Comparison of ENCODE assay signal across 2 fruit fly cellular contexts in the genomic region with DNA sequence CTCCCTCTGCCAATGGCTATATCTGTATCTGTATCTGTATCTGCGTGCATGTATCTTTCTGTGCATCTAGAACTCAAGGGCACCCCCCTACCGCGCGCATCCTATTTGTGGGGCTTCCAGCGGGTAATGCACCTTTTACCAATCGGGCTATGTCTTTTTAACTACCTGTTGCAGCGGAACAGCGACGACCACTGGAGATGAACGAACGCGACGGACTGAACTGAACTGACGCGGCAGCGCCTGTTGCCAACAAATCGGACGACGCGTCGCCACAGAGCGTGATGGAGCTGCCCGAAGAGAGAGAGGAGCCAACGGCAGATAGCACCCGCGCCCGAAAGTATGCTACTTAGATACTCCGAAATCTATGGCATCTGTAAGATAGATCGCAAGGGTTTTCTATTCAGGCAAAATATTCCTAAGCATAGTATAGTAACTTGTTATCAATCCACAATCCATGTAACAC.
TF ChIP-seq lines count a peak whose summit lies in the region.

Gene Cln7 (minus strand): TSS at position 219 of the 463 bp plus-strand sequence.

TF ChIP-seq in whole organism, embryonic, 481 proteins besides CTCF, POLR2A, EP300 and RAD21 (continued from another document and continues in another):
- TF ChIP-seq Poxn (GFP tag; IDR thresholded peaks at IDR 0.05; lab: Robert Waterston, UW): no peak
- TF ChIP-seq toy (GFP tag; IDR thresholded peaks at IDR 0.05; lab: Robert Waterston, UW): no peak
- TF ChIP-seq exex (tag; optimal IDR thresholded peaks at IDR 0.05; lab: Kevin White, UChicago): peak; percentile 43
- TF ChIP-seq CG10979 (tag; optimal IDR thresholded peaks at IDR 0.05; lab: Kevin White, UChicago): peak; percentile 53
- TF ChIP-seq Ada2b (GFP tag; IDR thresholded peaks at IDR 0.05; lab: Robert Waterston, UW): no peak
- no peak for TF ChIP-seq Kr (GFP tag; optimal IDR thresholded peaks at IDR 0.05; lab: Kevin White, UChicago)
- no peak for TF ChIP-seq ind (GFP tag; optimal IDR thresholded peaks at IDR 0.05; lab: Kevin White, UChicago)
- TF ChIP-seq zen2 (GFP tag; IDR thresholded peaks at IDR 0.05; lab: Robert Waterston, UW; ENCODE audit: partially characterized antibody): no peak
- TF ChIP-seq Nf-YB (GFP tag; optimal IDR thresholded peaks at IDR 0.05; lab: Kevin White, UChicago): peak; percentile 70
- no peak for TF ChIP-seq CG9437 (GFP tag; optimal IDR thresholded peaks at IDR 0.05; lab: Kevin White, UChicago)
- peak; percentile 38; the same call in 1 of the 3 replicates for TF ChIP-seq Optix (GFP tag; IDR thresholded peaks at IDR 0.05; lab: Robert Waterston, UW)
- no peak for TF ChIP-seq danr (GFP tag; IDR thresholded peaks at IDR 0.05; lab: Robert Waterston, UW)
- TF ChIP-seq ranshi (GFP tag; IDR thresholded peaks at IDR 0.05; lab: Robert Waterston, UW): no peak; the same call in 1 of the 2 replicates
- TF ChIP-seq GATAe (GFP tag; conservative IDR thresholded peaks at IDR 0.05; lab: Robert Waterston, UW): no peak
- no peak; the same call in 2 of the 3 replicates for TF ChIP-seq ase (GFP tag; IDR thresholded peaks at IDR 0.05; lab: Robert Waterston, UW)
- peak; percentile 56 for TF ChIP-seq CG2712 (tag; optimal IDR thresholded peaks at IDR 0.05; lab: Kevin White, UChicago)
- TF ChIP-seq bigmax (GFP tag; optimal IDR thresholded peaks at IDR 0.05; lab: Kevin White, UChicago): peak; percentile 59
- TF ChIP-seq oc (tag; optimal IDR thresholded peaks at IDR 0.05; lab: Kevin White, UChicago): no peak
- no peak for TF ChIP-seq lmd (GFP tag; IDR thresholded peaks at IDR 0.05; lab: Robert Waterston, UW)
- TF ChIP-seq ttk (GFP tag; IDR thresholded peaks at IDR 0.05; lab: Robert Waterston, UW): no peak
- TF ChIP-seq CG13287 (GFP tag; IDR thresholded peaks at IDR 0.05; lab: Robert Waterston, UW; ENCODE audit: partially characterized antibody): 0 out of 2 replicates have a peak, but pooled peaks have one; percentile 42
- TF ChIP-seq CG8478 (optimal IDR thresholded peaks at IDR 0.05; lab: Kevin White, UChicago): no peak
- TF ChIP-seq Dad (GFP tag; optimal IDR thresholded peaks at IDR 0.05; lab: Kevin White, UChicago): no peak
- no peak for TF ChIP-seq hb (GFP tag; IDR thresholded peaks at IDR 0.05; lab: Robert Waterston, UW; ENCODE audit: partially characterized antibody)
- no peak for TF ChIP-seq CG7372 (GFP tag; IDR thresholded peaks at IDR 0.05; lab: Robert Waterston, UW)
- TF ChIP-seq CG5180 (GFP tag; optimal IDR thresholded peaks at IDR 0.05; lab: Kevin White, UChicago): peak; percentile 93
- no peak for TF ChIP-seq CG15696 (tag; optimal IDR thresholded peaks at IDR 0.05; lab: Kevin White, UChicago)
- TF ChIP-seq Hmx (GFP tag; optimal IDR thresholded peaks at IDR 0.05; lab: Kevin White, UChicago): no peak
- TF ChIP-seq Med (GFP tag; lab: Kevin White, UChicago): peak; percentile 92
- no peak for TF ChIP-seq CG1602 (GFP tag; optimal IDR thresholded peaks at IDR 0.05; lab: Kevin White, UChicago)
- no peak for TF ChIP-seq CG8281 (tag; optimal IDR thresholded peaks at IDR 0.05; lab: Kevin White, UChicago)
- TF ChIP-seq Vsx1 (GFP tag; optimal IDR thresholded peaks at IDR 0.05; lab: Kevin White, UChicago): no peak
- TF ChIP-seq mam (GFP tag; optimal IDR thresholded peaks at IDR 0.05; lab: Kevin White, UChicago): no peak
- peak; percentile 49 for TF ChIP-seq odd (GFP tag; optimal IDR thresholded peaks at IDR 0.05; lab: Kevin White, UChicago)
- TF ChIP-seq sens-2 (GFP tag; IDR thresholded peaks at IDR 0.05; lab: Robert Waterston, UW): no peak
- TF ChIP-seq Side (GFP tag; optimal IDR thresholded peaks at IDR 0.05; lab: Kevin White, UChicago): peak; percentile 30
- no peak for TF ChIP-seq slbo (GFP tag; IDR thresholded peaks at IDR 0.05; lab: Robert Waterston, UW)
- TF ChIP-seq cwo (GFP tag; optimal IDR thresholded peaks at IDR 0.05; lab: Kevin White, UChicago): no peak
- TF ChIP-seq luna (GFP tag; optimal IDR thresholded peaks at IDR 0.05; lab: Kevin White, UChicago): no peak
- TF ChIP-seq jigr1 (GFP tag; IDR thresholded peaks at IDR 0.05; lab: Robert Waterston, UW): no peak
- no peak for TF ChIP-seq Bdp1 (GFP tag; optimal IDR thresholded peaks at IDR 0.05; lab: Kevin White, UChicago)
- TF ChIP-seq CG8089 (GFP tag; optimal IDR thresholded peaks at IDR 0.05; lab: Kevin White, UChicago): no peak
- TF ChIP-seq slou (GFP tag; optimal IDR thresholded peaks at IDR 0.05; lab: Kevin White, UChicago): no peak
- no peak for TF ChIP-seq Hsf (GFP tag; optimal IDR thresholded peaks at IDR 0.05; lab: Kevin White, UChicago)
- no peak for TF ChIP-seq fd102C (GFP tag; optimal IDR thresholded peaks at IDR 0.05; lab: Kevin White, UChicago)
- peak; percentile 87; the same call in 2 of the 4 replicates for TF ChIP-seq chinmo (GFP tag; IDR thresholded peaks at IDR 0.05; lab: Robert Waterston, UW; ENCODE audit: partially characterized antibody)
- peak; percentile 63 for TF ChIP-seq CrebB (tag; optimal IDR thresholded peaks at IDR 0.05; lab: Kevin White, UChicago)
- TF ChIP-seq CG10147 (GFP tag; optimal IDR thresholded peaks at IDR 0.05; lab: Kevin White, UChicago): peak; percentile 42
- peak; percentile 51 for TF ChIP-seq CG15514 (GFP tag; optimal IDR thresholded peaks at IDR 0.05; lab: Kevin White, UChicago)
- no peak for TF ChIP-seq CG6254 (GFP tag; optimal IDR thresholded peaks at IDR 0.05; lab: Kevin White, UChicago)
- TF ChIP-seq Sin3A (optimal IDR thresholded peaks at IDR 0.05; lab: Kevin White, UChicago): no peak
- peak; percentile 69; the same call in 2 of the 3 replicates for TF ChIP-seq CG6791 (GFP tag; IDR thresholded peaks at IDR 0.05; lab: Robert Waterston, UW; ENCODE audit: partially characterized antibody)
- TF ChIP-seq Fer2 (tag; optimal IDR thresholded peaks at IDR 0.05; lab: Kevin White, UChicago): no peak
- TF ChIP-seq CG15269 (tag; optimal IDR thresholded peaks at IDR 0.05; lab: Kevin White, UChicago): peak; percentile 26
- TF ChIP-seq CG17186 (GFP tag; optimal IDR thresholded peaks at IDR 0.05; lab: Kevin White, UChicago): no peak
- TF ChIP-seq kni (GFP tag; optimal IDR thresholded peaks at IDR 0.05; lab: Kevin White, UChicago): peak; percentile 89
- TF ChIP-seq CG2116 (GFP tag; optimal IDR thresholded peaks at IDR 0.05; lab: Kevin White, UChicago): peak; percentile 5
- peak; percentile 52; the same call in 1 of the 3 replicates for TF ChIP-seq CG34422 (GFP tag; IDR thresholded peaks at IDR 0.05; lab: Robert Waterston, UW)
- no peak for TF ChIP-seq CG15073 (GFP tag; optimal IDR thresholded peaks at IDR 0.05; lab: Kevin White, UChicago)
- no peak for TF ChIP-seq B-H1 (GFP tag; IDR thresholded peaks at IDR 0.05; lab: Robert Waterston, UW)
- no peak for TF ChIP-seq CG11723 (GFP tag; optimal IDR thresholded peaks at IDR 0.05; lab: Kevin White, UChicago)
- TF ChIP-seq B-H2 (GFP tag; optimal IDR thresholded peaks at IDR 0.05; lab: Kevin White, UChicago): peak; percentile 65
- TF ChIP-seq ems (GFP tag; optimal IDR thresholded peaks at IDR 0.05; lab: Kevin White, UChicago): no peak
- TF ChIP-seq CG3281 (GFP tag; optimal IDR thresholded peaks at IDR 0.05; lab: Kevin White, UChicago): peak; percentile 64

TF ChIP-seq in whole organism, prepupa, 60 proteins besides CTCF, POLR2A, EP300 and RAD21 (continued from another document):
- TF ChIP-seq CG11762 (GFP tag; optimal IDR thresholded peaks at IDR 0.05; lab: Kevin White, UChicago; ENCODE audit: insufficient read depth) (no peak), svp (GFP tag; lab: Kevin White, UChicago) (no peak), CG10669 (GFP tag; optimal IDR thresholded peaks at IDR 0.05; lab: Kevin White, UChicago) (peak; percentile 3), Gug (GFP tag; IDR thresholded peaks at IDR 0.05; lab: Robert Waterston, UW) (no peak), CG15336 (GFP tag; IDR thresholded peaks at IDR 0.05; lab: Robert Waterston, UW) (peak; percentile 63), CG3919 (GFP tag; optimal IDR thresholded peaks at IDR 0.05; lab: Kevin White, UChicago) (peak; percentile 47), fd85E (GFP tag; optimal IDR thresholded peaks at IDR 0.05; lab: Kevin White, UChicago) (peak; percentile 79), Sox14 (GFP tag; optimal IDR thresholded peaks at IDR 0.05; lab: Kevin White, UChicago) (peak; percentile 88), CG6163 (GFP tag; IDR thresholded peaks at IDR 0.05; lab: Robert Waterston, UW) (peak; percentile 90), ss (GFP tag; optimal IDR thresholded peaks at IDR 0.05; lab: Kevin White, UChicago) (peak; percentile 69 to 72)
